Worm (Caenorhabditis elegans) whole organism, L4 larva: ENCODE results near the gene clec-1.

Experiments used
- F26F4.8 ChIP-seq: fragments of 200-800 bp; sonication (Bioruptor generic); conservative IDR thresholded peaks from 2 replicates; pipeline ENCODE4 v1.3.6; 2022; ENCODE audit warnings: missing genetic modification characterization, missing compliant biosample characterization
- F37D6.2 ChIP-seq: sonication (generic microtip); optimal IDR thresholded peaks from 2 replicates; lab custom pipeline; 2016; ENCODE audit warnings: mild to moderate bottlenecking, missing genetic modification characterization, missing compliant biosample characterization
- F44E2.7 ChIP-seq: fragments of 200-800 bp; sonication (Bioruptor generic); IDR thresholded peaks from 2 replicates; pipeline ENCODE4 v2.1.2; 2022; ENCODE audit warnings: missing genetic modification characterization, missing compliant biosample characterization
- R02D3.7 ChIP-seq: fragments of 150-350 bp; sonication (generic microtip); optimal IDR thresholded peaks from 3 replicates; lab custom pipeline; 2014; ENCODE audit warnings: missing biosample characterization, missing genetic modification characterization
- T20F7.1 ChIP-seq: fragments of 200-800 bp; sonication (Bioruptor generic); optimal IDR thresholded peaks from 2 replicates; lab custom pipeline; 2018; ENCODE audit warnings: mild to moderate bottlenecking, missing genetic modification characterization, missing compliant biosample characterization
- Y48G9A.11 ChIP-seq: fragments of 200-800 bp; sonication (Bioruptor generic); IDR thresholded peaks from 2 replicates; pipeline ENCODE4 v1.3.6; 2022; ENCODE audit warnings: missing genetic modification reagents, missing genetic modification characterization, missing compliant biosample characterization
- Y75B8A.6 ChIP-seq: fragments of 200-800 bp; sonication (Bioruptor generic); IDR thresholded peaks from 2 replicates; pipeline ENCODE4 v1.3.6; 2022; ENCODE audit warnings: missing genetic modification reagents, missing genetic modification characterization, missing compliant biosample characterization
- ZK337.2 ChIP-seq: fragments of 200-800 bp; sonication (Bioruptor generic); IDR thresholded peaks from 2 replicates; pipeline ENCODE4 v1.3.6; 2022; ENCODE audit warnings: missing genetic modification reagents, missing genetic modification characterization, missing compliant biosample characterization
- ama-1 ChIP-seq: fragments of 150-350 bp; optimal IDR thresholded peaks from 2 replicates; lab custom pipeline; 2014; ENCODE audit warnings: inconsistent platforms, mixed read lengths
- arid-1 ChIP-seq: fragments of 200-800 bp; sonication (Bioruptor generic); conservative IDR thresholded peaks from 2 replicates; pipeline ENCODE4 v1.3.6; 2022; ENCODE audit warnings: missing genetic modification reagents, missing genetic modification characterization, missing compliant biosample characterization
- attf-4 ChIP-seq: sonication (generic microtip); optimal IDR thresholded peaks from 3 replicates; lab custom pipeline; 2017; ENCODE audit warnings: missing biosample characterization, missing genetic modification characterization
- ceh-20 ChIP-seq: fragments of 200-800 bp; sonication (Bioruptor generic); IDR thresholded peaks from 2 replicates; pipeline ENCODE4 v1.3.6; 2022; ENCODE audit warnings: missing genetic modification reagents, missing genetic modification characterization, missing compliant biosample characterization
- ceh-32 ChIP-seq: sonication (generic microtip); optimal IDR thresholded peaks from 2 replicates; lab custom pipeline; 2016; ENCODE audit warnings: mild to moderate bottlenecking, missing genetic modification characterization, missing compliant biosample characterization; ENCODE audit not compliant: poor library complexity
- ceh-44 ChIP-seq: fragments of 200-800 bp; sonication (Bioruptor generic); IDR thresholded peaks from 2 replicates; pipeline ENCODE4 v1.3.6; 2022; ENCODE audit warnings: missing genetic modification reagents, missing genetic modification characterization, missing compliant biosample characterization
- ces-1 ChIP-seq: fragments of 150-350 bp; sonication (generic microtip); optimal IDR thresholded peaks from 4 replicates; lab custom pipeline; 2014; ENCODE audit warnings: missing biosample characterization, missing genetic modification reagents, missing genetic modification characterization
- cey-2 ChIP-seq: sonication (generic microtip); optimal IDR thresholded peaks from 3 replicates; lab custom pipeline; 2017; ENCODE audit warnings: missing genetic modification characterization, mild to moderate bottlenecking, missing compliant biosample characterization, antibody characterized with exemption, borderline replicate concordance; ENCODE audit not compliant: insufficient read depth
- ctbp-1 ChIP-seq: fragments of 200-800 bp; sonication (Bioruptor generic); IDR thresholded peaks from 2 replicates; pipeline ENCODE4 v1.3.6; 2022; ENCODE audit warnings: missing genetic modification reagents, missing genetic modification characterization, missing compliant biosample characterization
- daf-16 ChIP-seq, 3 experiments: sonication (generic microtip); optimal IDR thresholded peaks; 2 replicates each; lab custom pipeline; 2016 to 2017; ENCODE audit warnings: missing genetic modification characterization in 3 of 3, missing genetic modification reagents in 3 of 3, mild to moderate bottlenecking in 2 of 3, missing compliant biosample characterization in 2 of 3, missing biosample characterization in 1 of 3, moderate library complexity in 1 of 3
- daf-19 ChIP-seq: fragments of 200-800 bp; sonication (Bioruptor generic); conservative IDR thresholded peaks from 2 replicates; pipeline ENCODE4 v1.3.6; 2022; ENCODE audit warnings: missing genetic modification characterization, missing compliant biosample characterization
- daf-8 ChIP-seq: fragments of 200-800 bp; sonication (Bioruptor generic); IDR thresholded peaks from 2 replicates; pipeline ENCODE4 v1.3.6; 2022; ENCODE audit warnings: missing genetic modification characterization, missing compliant biosample characterization
- dve-1 ChIP-seq: sonication (generic microtip); optimal IDR thresholded peaks from 2 replicates; lab custom pipeline; 2017; ENCODE audit warnings: antibody characterized with exemption, mild to moderate bottlenecking, missing genetic modification characterization, missing compliant biosample characterization; ENCODE audit not compliant: insufficient read depth
- egl-43 ChIP-seq: fragments of 200-800 bp; sonication (Bioruptor generic); IDR thresholded peaks from 2 replicates; pipeline ENCODE4 v1.3.6; 2022; ENCODE audit warnings: missing genetic modification reagents, missing genetic modification characterization, missing compliant biosample characterization
- fos-1 ChIP-seq: fragments of 150-350 bp; optimal IDR thresholded peaks from 2 replicates; lab custom pipeline; 2014; ENCODE audit warnings: missing biosample characterization, missing genetic modification characterization
- hlh-11 ChIP-seq: fragments of 200-800 bp; sonication (Bioruptor generic); optimal IDR thresholded peaks from 2 replicates; lab custom pipeline; 2018; ENCODE audit warnings: mild to moderate bottlenecking, missing genetic modification characterization, missing compliant biosample characterization
- hmg-1.1 ChIP-seq: fragments of 200-800 bp; sonication (Bioruptor generic); IDR thresholded peaks from 2 replicates; pipeline ENCODE4 v1.3.6; 2022; ENCODE audit warnings: missing genetic modification reagents, missing genetic modification characterization, missing compliant biosample characterization
- lim-7 ChIP-seq: fragments of 200-800 bp; sonication (Bioruptor generic); IDR thresholded peaks from 2 replicates; pipeline ENCODE4 v1.3.6; 2022; ENCODE audit warnings: missing genetic modification characterization, missing compliant biosample characterization
- lin-15B ChIP-seq: fragments of 150-350 bp; sonication (generic microtip); optimal IDR thresholded peaks from 3 replicates; lab custom pipeline; 2014; ENCODE audit warnings: missing biosample characterization, missing genetic modification characterization
- lin-38 ChIP-seq: fragments of 200-800 bp; sonication (Bioruptor generic); IDR thresholded peaks from 2 replicates; pipeline ENCODE4 v1.3.6; 2022; ENCODE audit warnings: missing genetic modification reagents, missing genetic modification characterization, missing compliant biosample characterization
- lin-39 ChIP-seq: fragments of 150-350 bp; optimal IDR thresholded peaks from 2 replicates; lab custom pipeline; 2014; ENCODE audit warnings: missing biosample characterization, missing genetic modification reagents, missing genetic modification characterization
- lsy-2 ChIP-seq, 2 experiments: fragments of 150-350 bp in 1 of 2; sonication (generic microtip) in 1 of 2; optimal IDR thresholded peaks; 2 replicates each; lab custom pipeline; 2014 to 2017; ENCODE audit warnings: missing biosample characterization in 2 of 2, missing genetic modification characterization in 2 of 2
- madf-5 ChIP-seq, 2 experiments: fragments of 200-800 bp; sonication (Bioruptor generic); IDR thresholded peaks; 2 replicates each; pipeline ENCODE4 v1.3.6; 2022; ENCODE audit warnings: missing compliant biosample characterization in 2 of 2, missing genetic modification characterization in 2 of 2
- mdt-29 ChIP-seq: fragments of 200-800 bp; sonication (Bioruptor generic); IDR thresholded peaks from 2 replicates; pipeline ENCODE4 v1.3.6; 2022; ENCODE audit warnings: missing genetic modification reagents, missing genetic modification characterization, missing compliant biosample characterization
- mxl-2 ChIP-seq: fragments of 200-800 bp; sonication (Bioruptor generic); conservative IDR thresholded peaks from 2 replicates; pipeline ENCODE4 v1.3.6; 2022; ENCODE audit warnings: missing genetic modification reagents, missing genetic modification characterization, missing compliant biosample characterization
- mxl-3 ChIP-seq: fragments of 200-800 bp; sonication (Bioruptor generic); optimal IDR thresholded peaks from 2 replicates; lab custom pipeline; 2018; ENCODE audit warnings: mild to moderate bottlenecking, missing genetic modification characterization, missing compliant biosample characterization
- nhr-237 ChIP-seq: sonication (generic microtip); optimal IDR thresholded peaks from 2 replicates; lab custom pipeline; 2017; ENCODE audit warnings: missing biosample characterization, missing genetic modification characterization
- nhr-25 ChIP-seq: sonication (generic microtip); optimal IDR thresholded peaks from 2 replicates; lab custom pipeline; 2017; ENCODE audit warnings: missing genetic modification characterization, mild to moderate bottlenecking, missing compliant biosample characterization, antibody characterized with exemption, moderate library complexity, borderline replicate concordance; ENCODE audit not compliant: insufficient read depth
- nhr-28 ChIP-seq: fragments of 150-350 bp; optimal IDR thresholded peaks from 2 replicates; lab custom pipeline; 2014; ENCODE audit warnings: missing biosample characterization, missing genetic modification characterization
- pha-4 ChIP-seq, 2 experiments: fragments of 150-350 bp in 1 of 2; fragments of 200-800 bp in 1 of 2; sonication (Bioruptor generic) in 1 of 2; IDR thresholded peaks in 1 of 2; optimal IDR thresholded peaks in 1 of 2; 2 replicates each; pipeline versions ENCODE4 v1.3.6 to Lab custom; 2014 to 2022; ENCODE audit warnings: missing genetic modification characterization in 2 of 2, missing genetic modification reagents in 2 of 2, missing biosample characterization in 1 of 2, missing compliant biosample characterization in 1 of 2
- rbr-2 ChIP-seq: sonication (generic microtip); optimal IDR thresholded peaks from 2 replicates; lab custom pipeline; 2016; ENCODE audit warnings: missing genotype, missing genetic modification characterization, missing compliant biosample characterization
- set-16 ChIP-seq: fragments of 200-800 bp; sonication (Bioruptor generic); IDR thresholded peaks from 2 replicates; pipeline ENCODE4 v1.3.6; 2022; ENCODE audit warnings: missing genetic modification reagents, missing genetic modification characterization, missing compliant biosample characterization
- spr-1 ChIP-seq: sonication (generic microtip); optimal IDR thresholded peaks from 2 replicates; lab custom pipeline; 2016; ENCODE audit warnings: mild to moderate bottlenecking, missing genetic modification characterization, missing compliant biosample characterization
- unc-39 ChIP-seq: sonication (generic microtip); optimal IDR thresholded peaks from 2 replicates; lab custom pipeline; 2017; ENCODE audit warnings: missing biosample characterization, missing genetic modification characterization
- vab-7 ChIP-seq: fragments of 200-800 bp; sonication (Bioruptor generic); IDR thresholded peaks from 2 replicates; pipeline ENCODE4 v1.3.6; 2022; ENCODE audit warnings: missing genetic modification reagents, missing genetic modification characterization, missing compliant biosample characterization
- zfp-3 ChIP-seq: fragments of 200-800 bp; sonication (Bioruptor generic); conservative IDR thresholded peaks from 2 replicates; pipeline ENCODE4 v1.3.6; 2022; ENCODE audit warnings: missing genetic modification reagents, missing genetic modification characterization, missing compliant biosample characterization
- zip-11 ChIP-seq: fragments of 200-800 bp; sonication (Bioruptor generic); IDR thresholded peaks from 2 replicates; pipeline ENCODE4 v1.3.6; 2022; ENCODE audit warnings: missing genetic modification characterization, missing compliant biosample characterization

Gene clec-1

ce11 chrV:5666036-5666729 is 33.8 kb upstream of the clec-1 start, which contains the start of gene C14C11.7:
Gene C14C11.7, minus strand, starts transcription at chrV:5666086.
- TF ChIP-seq ceh-20 (GFP tag; lab: Robert Waterston, UW) (no peak), ama-1 (lab: Kevin White, UChicago) (no peak), daf-16 (GFP tag; optimal IDR thresholded peaks at IDR 0.05; lab: Kevin White, UChicago) (no peak), daf-16 (tag; optimal IDR thresholded peaks at IDR 0.05; lab: Kevin White, UChicago) (peak; percentile 86), nhr-28 (tag; lab: Kevin White, UChicago) (peak; percentile 41)

ce11 chrV:5667337-5667736 is 32.6 kb upstream of the clec-1 start:
- no peak for TF ChIP-seq ces-1 (GFP tag; lab: Kevin White, UChicago)
- 0 out of 2 replicates have a peak, but pooled peaks have one; percentile 25 for TF ChIP-seq mxl-2
- TF ChIP-seq pha-4 (GFP tag; IDR thresholded peaks at IDR 0.05; lab: Robert Waterston, UW), result peak; percentile 91
- no peak for TF ChIP-seq pha-4 (tag; optimal IDR thresholded peaks at IDR 0.05; lab: Kevin White, UChicago)
- no peak for TF ChIP-seq fos-1
- peak; percentile 19 for TF ChIP-seq rbr-2 (tag; lab: Kevin White, UChicago)
- no peak for TF ChIP-seq hlh-11 (tag; lab: Kevin White, UChicago)
- TF ChIP-seq unc-39, result no peak
- no peak for TF ChIP-seq lin-15B (tag; lab: Kevin White, UChicago)
- TF ChIP-seq ceh-32, result no peak
- peak; percentile 98 for TF ChIP-seq lim-7 (GFP tag; lab: Robert Waterston, UW)
- TF ChIP-seq lin-38 (GFP tag; lab: Robert Waterston, UW), result peak; percentile 85
- peak; percentile 85 for TF ChIP-seq ctbp-1 (GFP tag; lab: Robert Waterston, UW)
- TF ChIP-seq set-16 (GFP tag; lab: Robert Waterston, UW), result no peak
- peak; percentile 87 for TF ChIP-seq Y48G9A.11
- 0 out of 2 replicates have a peak, but pooled peaks have one; percentile 32 for TF ChIP-seq hmg-1.1 (GFP tag; lab: Robert Waterston, UW)
- TF ChIP-seq spr-1 (tag; lab: Kevin White, UChicago), result peak; percentile 73
- peak; percentile 75 for TF ChIP-seq vab-7
- no peak for TF ChIP-seq daf-8 (GFP tag; lab: Robert Waterston, UW)
- TF ChIP-seq lin-39 (tag; lab: Kevin White, UChicago), result no peak
- no peak for TF ChIP-seq T20F7.1 (GFP tag; lab: Kevin White, UChicago)
- peak; percentile 62; the same call in 1 of the 2 replicates for TF ChIP-seq zfp-3 (GFP tag; lab: Robert Waterston, UW)
- no peak for TF ChIP-seq ceh-44
- peak; percentile 84; the same call in 1 of the 2 replicates for TF ChIP-seq zip-11 (GFP tag; lab: Robert Waterston, UW)
- TF ChIP-seq R02D3.7, result no peak
- TF ChIP-seq nhr-28 (tag; lab: Kevin White, UChicago), result no peak
- TF ChIP-seq Y75B8A.6 (GFP tag; lab: Robert Waterston, UW), result peak; percentile 86; the same call in 1 of the 2 replicates
- no peak for TF ChIP-seq attf-4 (tag; lab: Kevin White, UChicago)
- TF ChIP-seq cey-2 (tag; lab: Kevin White, UChicago), result no peak
- no peak for TF ChIP-seq mxl-3 (GFP tag; lab: Kevin White, UChicago)
- peak; percentile 68 to 100; a peak in 3 of 4 replicates for TF ChIP-seq madf-5 (GFP tag; IDR thresholded peaks at IDR 0.05; lab: Robert Waterston, UW)
- TF ChIP-seq daf-19 (GFP tag; lab: Robert Waterston, UW), result peak; percentile 92
- 0 out of 2 replicates have a peak, but pooled peaks have one; percentile 43 for TF ChIP-seq ZK337.2 (GFP tag; lab: Robert Waterston, UW)
- peak; percentile 97 for TF ChIP-seq F44E2.7 (GFP tag; lab: Robert Waterston, UW)
- TF ChIP-seq egl-43, result peak; percentile 86
- TF ChIP-seq nhr-25 (tag; lab: Kevin White, UChicago), result no peak
- no peak for TF ChIP-seq dve-1 (tag; lab: Kevin White, UChicago)
- no peak for TF ChIP-seq nhr-237 (tag; lab: Kevin White, UChicago)
- no peak for TF ChIP-seq F37D6.2
- peak; percentile 72 for TF ChIP-seq mdt-29
- peak; percentile 95 for TF ChIP-seq arid-1
- no peak for TF ChIP-seq ama-1 (lab: Kevin White, UChicago)
- TF ChIP-seq F26F4.8 (GFP tag; lab: Robert Waterston, UW), result peak; percentile 93
- no peak for TF ChIP-seq lsy-2 (tag; optimal IDR thresholded peaks at IDR 0.05; lab: Kevin White, UChicago)
